Fruit fly (Drosophila melanogaster): ENCODE measurements around the gene CG34124.
A peak's percentile ranks its signal among the peaks of the same experiment; 100 is the strongest.

Gene CG34124

dm6 chr2L:5010784-5011260 is 52.6 kb downstream of the CG34124 start, which contains the start of the genes CG31917, Tfb5 and SelT (continued):
- TF ChIP-seq en (GFP tag; optimal IDR thresholded peaks at IDR 0.05) (no peak), CG1024 (GFP tag; IDR thresholded peaks at IDR 0.05) (peak; percentile 34; the same call in 1 of the 2 replicates), Gug (GFP tag; IDR thresholded peaks at IDR 0.05) (no peak), Mad (GFP tag; optimal IDR thresholded peaks at IDR 0.05) (peak; percentile 40), tna (GFP tag; IDR thresholded peaks at IDR 0.05; ENCODE audit: partially characterized antibody) (no peak), Chrac-16 (GFP tag; optimal IDR thresholded peaks at IDR 0.05) (peak; percentile 46), CG3407 (GFP tag; optimal IDR thresholded peaks at IDR 0.05) (no peak), CG17802 (tag; optimal IDR thresholded peaks at IDR 0.05) (peak; percentile 36), crc (GFP tag; optimal IDR thresholded peaks at IDR 0.05) (no peak), CG15269 (tag; optimal IDR thresholded peaks at IDR 0.05) (no peak), CG12236 (GFP tag; optimal IDR thresholded peaks at IDR 0.05) (no peak), exex (tag; optimal IDR thresholded peaks at IDR 0.05) (no peak), inv (GFP tag; IDR thresholded peaks at IDR 0.05; ENCODE audit: partially characterized antibody) (peak; percentile 71), sd (tag; optimal IDR thresholded peaks at IDR 0.05) (peak; percentile 91), D19A (tag; optimal IDR thresholded peaks at IDR 0.05) (no peak), Antp (GFP tag; optimal IDR thresholded peaks at IDR 0.05) (peak; percentile 55), CG11504 (tag; optimal IDR thresholded peaks at IDR 0.05) (peak; percentile 65), tin (GFP tag; optimal IDR thresholded peaks at IDR 0.05) (peak; percentile 51), CG9932 (GFP tag; IDR thresholded peaks at IDR 0.05) (peak; percentile 78), Hr51 (GFP tag; optimal IDR thresholded peaks at IDR 0.05) (peak; percentile 57 to 65), CG13287 (GFP tag; IDR thresholded peaks at IDR 0.05; ENCODE audit: partially characterized antibody) (peak; percentile 85), Hsf (GFP tag; optimal IDR thresholded peaks at IDR 0.05) (peak; percentile 73), CG12155 (GFP tag; optimal IDR thresholded peaks at IDR 0.05) (peak; percentile 66), Neu2 (GFP tag; optimal IDR thresholded peaks at IDR 0.05; ENCODE audit: borderline replicate concordance) (no peak), ranshi (GFP tag; IDR thresholded peaks at IDR 0.05) (no peak), chm (GFP tag; IDR thresholded peaks at IDR 0.05) (no peak), CG17912 (GFP tag; optimal IDR thresholded peaks at IDR 0.05) (no peak), danr (GFP tag; IDR thresholded peaks at IDR 0.05) (peak; percentile 34; the same call in 1 of the 2 replicates), Ets97D (GFP tag; optimal IDR thresholded peaks at IDR 0.05) (peak; percentile 65), Hand (GFP tag; optimal IDR thresholded peaks at IDR 0.05) (no peak), CG7928 (GFP tag; optimal IDR thresholded peaks at IDR 0.05) (peak; percentile 46), CG15514 (GFP tag; optimal IDR thresholded peaks at IDR 0.05) (peak; percentile 60), dan (GFP tag; IDR thresholded peaks at IDR 0.05) (no peak), CG8765 (GFP tag; IDR thresholded peaks at IDR 0.05) (no peak), CG8944 (GFP tag; optimal IDR thresholded peaks at IDR 0.05) (peak; percentile 36), CG10267 (tag; optimal IDR thresholded peaks at IDR 0.05) (peak; percentile 52), ash1 (GFP tag; optimal IDR thresholded peaks at IDR 0.05) (no peak), disco-r (GFP tag; optimal IDR thresholded peaks at IDR 0.05) (peak; percentile 55), gt (GFP tag; IDR thresholded peaks at IDR 0.05) (no peak), CG18599 (GFP tag; optimal IDR thresholded peaks at IDR 0.05) (peak; percentile 43), CG10462 (GFP tag; optimal IDR thresholded peaks at IDR 0.05) (peak; percentile 12), Usf (GFP tag; optimal IDR thresholded peaks at IDR 0.05) (peak; percentile 10), CG31441 (GFP tag; IDR thresholded peaks at IDR 0.05) (no peak), CG3065 (GFP tag; optimal IDR thresholded peaks at IDR 0.05) (no peak), ATbp (GFP tag; optimal IDR thresholded peaks at IDR 0.05) (no peak), fu2 (GFP tag; optimal IDR thresholded peaks at IDR 0.05) (peak; percentile 59), Dip2 (GFP tag; IDR thresholded peaks at IDR 0.05) (no peak), Xbp1 (GFP tag; optimal IDR thresholded peaks at IDR 0.05) (peak; percentile 65), bigmax (GFP tag; optimal IDR thresholded peaks at IDR 0.05) (no peak), CG3995 (GFP tag; optimal IDR thresholded peaks at IDR 0.05) (peak; percentile 52), br (optimal IDR thresholded peaks at IDR 0.05) (no peak)

All from whole organism, embryonic.